Worm (Caenorhabditis elegans): ENCODE measurements around the gene asp-16.

The asp-16 gene

DNA sequence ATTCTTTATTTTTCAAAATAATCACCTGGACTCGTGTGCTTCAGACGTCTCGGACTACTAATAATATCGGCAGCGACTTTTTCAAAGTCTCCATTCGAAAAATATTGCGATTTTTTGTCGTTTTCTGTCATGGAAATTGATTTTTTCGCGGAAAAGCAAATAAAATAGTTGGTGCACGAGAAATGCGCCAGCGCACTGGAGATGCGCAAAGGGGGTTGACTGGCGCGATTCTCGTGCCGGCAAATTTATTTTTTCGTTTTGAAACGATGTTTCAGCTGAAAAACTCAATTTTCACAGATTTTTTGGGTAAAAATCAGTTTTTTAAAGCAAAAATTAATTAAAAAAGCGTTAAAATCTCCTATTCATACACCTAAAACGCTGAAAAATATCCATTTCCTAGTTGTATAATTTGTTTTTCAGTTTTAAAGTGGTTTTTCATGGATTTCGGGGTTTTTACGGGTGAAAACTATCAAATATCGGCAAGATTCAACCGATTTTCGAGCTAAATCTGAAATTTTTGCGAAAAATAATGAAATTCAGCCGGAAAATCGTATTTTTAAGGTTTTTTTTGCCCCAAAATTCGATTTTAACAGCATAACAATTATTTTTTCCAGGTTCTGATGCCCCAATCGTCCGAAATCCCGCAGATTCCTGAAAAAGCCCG is 52.0 kb downstream of the asp-16 start, which contains the start of the genes reps-1 and Y39B6A.37 (continued):
- peak; percentile 72 for TF ChIP-seq C06A6.2 (GFP tag; conservative IDR thresholded peaks at IDR 0.05)
- 0 out of 2 replicates have a peak, but pooled peaks have one; percentile 11 for TF ChIP-seq madf-8 (GFP tag; conservative IDR thresholded peaks at IDR 0.05)
- peak; percentile 25 for TF ChIP-seq ceh-27 (GFP tag; optimal IDR thresholded peaks at IDR 0.05)
- TF ChIP-seq snpc-3.4 (tag; optimal IDR thresholded peaks at IDR 0.05), result no peak
- TF ChIP-seq attf-6 (GFP tag; IDR thresholded peaks at IDR 0.05), result 0 out of 2 replicates have a peak, but pooled peaks have one; percentile 33
- TF ChIP-seq madf-6 (GFP tag; IDR thresholded peaks at IDR 0.05), result peak; percentile 69
- TF ChIP-seq lin-26 (GFP tag; IDR thresholded peaks at IDR 0.05), result no peak
- no peak for TF ChIP-seq B0035.1 (tag; optimal IDR thresholded peaks at IDR 0.05)
- peak; percentile 74 for TF ChIP-seq attf-5 (GFP tag; optimal IDR thresholded peaks at IDR 0.05)
- peak; percentile 74 for TF ChIP-seq lin-54 (GFP tag; optimal IDR thresholded peaks at IDR 0.05)
- peak; percentile 27 for TF ChIP-seq gei-17 (GFP tag; optimal IDR thresholded peaks at IDR 0.05)
- no peak for TF ChIP-seq ztf-28 (GFP tag; IDR thresholded peaks at IDR 0.05)
- TF ChIP-seq rcor-1 (GFP tag; IDR thresholded peaks at IDR 0.05), result peak; percentile 74
- TF ChIP-seq Y67H2A.10 (GFP tag; conservative IDR thresholded peaks at IDR 0.05), result no peak
- peak; percentile 44 for TF ChIP-seq F33H1.4 (GFP tag; IDR thresholded peaks at IDR 0.05)
- TF ChIP-seq B0261.1 (tag; optimal IDR thresholded peaks at IDR 0.05), result peak; percentile 1
- peak; percentile 46 for TF ChIP-seq ztf-26 (tag; optimal IDR thresholded peaks at IDR 0.05)
- TF ChIP-seq let-607 (tag; optimal IDR thresholded peaks at IDR 0.05), result peak in 1 of 2 experiments; percentile 9
- peak; percentile 32 for TF ChIP-seq tlf-1 (GFP tag; optimal IDR thresholded peaks at IDR 0.05)
- no peak for TF ChIP-seq athp-1 (tag; optimal IDR thresholded peaks at IDR 0.05)
- no peak for TF ChIP-seq ztf-3 (GFP tag; optimal IDR thresholded peaks at IDR 0.05)
- no peak for TF ChIP-seq let-526 (GFP tag; IDR thresholded peaks at IDR 0.05)
- peak; percentile 85 for TF ChIP-seq pbrm-1 (GFP tag; IDR thresholded peaks at IDR 0.05)
- no peak for TF ChIP-seq nfya-1 (tag; optimal IDR thresholded peaks at IDR 0.05; ENCODE audit: borderline replicate concordance, insufficient read depth)
- no peak for TF ChIP-seq snpc-1.1 (tag; optimal IDR thresholded peaks at IDR 0.05; ENCODE audit: insufficient read depth)
- no peak for TF ChIP-seq F39B2.1 (GFP tag; IDR thresholded peaks at IDR 0.05)
- TF ChIP-seq hsf-1 (GFP tag; IDR thresholded peaks at IDR 0.05), result no peak
